Worm (Caenorhabditis elegans): ENCODE measurements around the gene fbxa-114.

DNA sequence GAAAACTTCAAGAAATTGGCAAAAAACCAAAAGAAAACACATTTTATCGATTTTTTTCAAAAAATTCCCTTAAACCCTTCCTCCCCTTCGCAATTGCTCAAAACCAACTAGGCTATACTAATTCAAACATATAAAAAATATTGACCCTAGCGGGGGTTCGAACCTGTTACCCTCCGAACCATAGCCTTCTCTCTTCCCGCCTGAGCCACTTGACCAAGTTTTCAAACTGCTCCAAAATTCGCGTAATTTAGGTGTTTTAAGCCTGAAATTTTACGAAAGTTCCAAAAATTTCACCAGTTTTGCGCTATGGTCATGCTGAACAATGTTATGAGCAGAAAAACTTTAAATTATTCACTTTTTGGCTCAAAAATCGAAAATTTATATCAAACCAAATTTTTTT is 33.0 kb downstream of the fbxa-114 start:
- TF ChIP-seq skn-1 (tag; optimal IDR thresholded peaks at IDR 0.05): no peak
- no peak for TF ChIP-seq daf-19 (GFP tag; conservative IDR thresholded peaks at IDR 0.05)
- TF ChIP-seq ztf-7 (tag; optimal IDR thresholded peaks at IDR 0.05): no peak
- TF ChIP-seq ztf-11 (tag; optimal IDR thresholded peaks at IDR 0.05): no peak
- TF ChIP-seq ceh-82 (tag; optimal IDR thresholded peaks at IDR 0.05): no peak
- no peak for TF ChIP-seq ces-1 (GFP tag; optimal IDR thresholded peaks at IDR 0.05)
- TF ChIP-seq tra-1 (GFP tag; IDR thresholded peaks at IDR 0.05): no peak
